Fruit fly (Drosophila melanogaster): ENCODE results near the gene CG8534.

CG8534 gene

DNA sequence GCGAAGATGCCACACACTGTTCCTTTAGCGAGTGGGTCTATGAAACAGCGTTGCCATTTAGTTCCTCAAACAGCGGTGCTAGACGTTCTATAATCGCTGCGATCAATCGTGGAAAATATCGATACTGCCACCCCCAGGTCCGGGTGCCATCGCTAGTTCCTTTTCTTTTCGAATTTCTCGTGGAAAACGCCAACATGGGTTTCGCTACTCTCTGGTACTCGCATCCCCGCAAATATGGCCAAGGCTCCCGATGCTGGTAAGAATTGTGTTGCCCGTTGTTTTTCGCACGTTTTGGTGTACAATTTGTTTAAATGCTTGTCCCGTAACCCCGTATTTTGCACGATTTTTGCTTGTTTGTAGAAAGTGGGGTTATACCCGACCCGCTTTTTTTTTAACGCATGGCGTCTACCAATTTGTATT, 34.6 kb upstream of the CG8534 start, which contains the start of gene RpS29 (continued):
- TF ChIP-seq scrt (GFP tag; optimal IDR thresholded peaks at IDR 0.05) (peak; percentile 73), CG42726 (GFP tag; IDR thresholded peaks at IDR 0.05; ENCODE audit: partially characterized antibody) (peak; percentile 98), Hr39 (optimal IDR thresholded peaks at IDR 0.05) (no peak), ato (GFP tag; IDR thresholded peaks at IDR 0.05; ENCODE audit: partially characterized antibody) (peak; percentile 88), ewg (GFP tag; optimal IDR thresholded peaks at IDR 0.05) (peak; percentile 57), CG10366 (GFP tag; IDR thresholded peaks at IDR 0.05) (peak; percentile 86), CG6272 (GFP tag; IDR thresholded peaks at IDR 0.05) (peak; percentile 83), CG13894 (tag; optimal IDR thresholded peaks at IDR 0.05) (peak; percentile 91), ranshi (GFP tag; IDR thresholded peaks at IDR 0.05) (peak; percentile 68), cwo (GFP tag; optimal IDR thresholded peaks at IDR 0.05) (peak; percentile 48), CG10979 (tag; optimal IDR thresholded peaks at IDR 0.05) (peak; percentile 36), CG4730 (GFP tag; IDR thresholded peaks at IDR 0.05) (peak; percentile 46; the same call in 1 of the 2 replicates), Antp (GFP tag; optimal IDR thresholded peaks at IDR 0.05) (peak; percentile 91), CG18764 (GFP tag; optimal IDR thresholded peaks at IDR 0.05) (peak; percentile 76), klu (GFP tag; IDR thresholded peaks at IDR 0.05) (peak; percentile 31; the same call in 1 of the 2 replicates), CG10462 (GFP tag; optimal IDR thresholded peaks at IDR 0.05) (no peak), CG6791 (GFP tag; IDR thresholded peaks at IDR 0.05; ENCODE audit: partially characterized antibody) (peak; percentile 97), ase (GFP tag; IDR thresholded peaks at IDR 0.05) (peak; percentile 65; the same call in 2 of the 3 replicates), vfl (GFP tag; optimal IDR thresholded peaks at IDR 0.05) (peak; percentile 79), zf30C (GFP tag; optimal IDR thresholded peaks at IDR 0.05) (peak; percentile 57), al (GFP tag; IDR thresholded peaks at IDR 0.05) (peak; percentile 72), CG1792 (GFP tag; optimal IDR thresholded peaks at IDR 0.05) (peak; percentile 81), bbx (GFP tag; IDR thresholded peaks at IDR 0.05; ENCODE audit: partially characterized antibody) (peak; percentile 95), CG10274 (GFP tag; optimal IDR thresholded peaks at IDR 0.05) (peak; percentile 47), CG13775 (GFP tag; optimal IDR thresholded peaks at IDR 0.05) (peak; percentile 77), CG2875 (GFP tag; optimal IDR thresholded peaks at IDR 0.05) (peak; percentile 43), Mrtf (GFP tag; IDR thresholded peaks at IDR 0.05) (peak; percentile 71), CG30431 (GFP tag; optimal IDR thresholded peaks at IDR 0.05) (peak; percentile 47), Usf (GFP tag; optimal IDR thresholded peaks at IDR 0.05) (peak; percentile 58), stc (GFP tag; IDR thresholded peaks at IDR 0.05) (peak; percentile 71), Rx (GFP tag; IDR thresholded peaks at IDR 0.05) (peak; percentile 73), ap (GFP tag; IDR thresholded peaks at IDR 0.05) (no peak), CG1602 (GFP tag; optimal IDR thresholded peaks at IDR 0.05) (peak; percentile 64), chinmo (GFP tag; IDR thresholded peaks at IDR 0.05; ENCODE audit: partially characterized antibody) (peak; percentile 92), croc (GFP tag; conservative IDR thresholded peaks at IDR 0.05) (0 out of 3 replicates have a peak, but pooled peaks have one; percentile 32), HLH3B (GFP tag; IDR thresholded peaks at IDR 0.05) (peak; percentile 73), CG3726 (GFP tag; IDR thresholded peaks at IDR 0.05) (peak; percentile 69; the same call in 2 of the 3 replicates), CG17612 (GFP tag; IDR thresholded peaks at IDR 0.05) (peak; percentile 31; the same call in 1 of the 2 replicates), CG17328 (GFP tag; IDR thresholded peaks at IDR 0.05) (peak; percentile 74), CG9437 (GFP tag; optimal IDR thresholded peaks at IDR 0.05) (no peak), Atf-2 (GFP tag; optimal IDR thresholded peaks at IDR 0.05) (peak; percentile 30), CG14050 (GFP tag; IDR thresholded peaks at IDR 0.05) (peak; percentile 60), CG11723 (GFP tag; optimal IDR thresholded peaks at IDR 0.05) (peak; percentile 68), HHEX (GFP tag; optimal IDR thresholded peaks at IDR 0.05) (peak; percentile 82), CG8765 (GFP tag; IDR thresholded peaks at IDR 0.05) (no peak), row (GFP tag; IDR thresholded peaks at IDR 0.05) (peak; percentile 75), Sry-δ (GFP tag; optimal IDR thresholded peaks at IDR 0.05) (peak; percentile 100), salm (tag; optimal IDR thresholded peaks at IDR 0.05) (peak; percentile 64), Oli (tag; optimal IDR thresholded peaks at IDR 0.05) (peak; percentile 12), CG33213 (GFP tag; optimal IDR thresholded peaks at IDR 0.05) (peak; percentile 94), tin (GFP tag; optimal IDR thresholded peaks at IDR 0.05) (peak; percentile 74)

Measured in whole organism, embryonic.